Fruit fly (Drosophila melanogaster): Measurements from ENCODE around the gene CG33298.

dm6 chr2L:9568360-9569088, 73.2 kb downstream of the CG33298 start, which contains the start of gene brwl:
- TF ChIP-seq h (optimal IDR thresholded peaks at IDR 0.05), result no peak
- no peak for TF ChIP-seq Myc (optimal IDR thresholded peaks at IDR 0.05)

Data from Kc167 (cell line).